Fruit fly (Drosophila melanogaster) whole organism, wandering third instar larva: Measurements from ENCODE around the gene Ask1.

Experiments
- Abd-B ChIP-seq: fragments of >200 bp; optimal IDR thresholded peaks from 2 replicates; lab custom pipeline; 2017; ENCODE audit warnings: missing biosample characterization, missing genetic modification characterization
- CG9705 ChIP-seq: fragments of 200-800 bp; sonication (Bioruptor generic); optimal IDR thresholded peaks from 2 replicates; lab custom pipeline; 2018; ENCODE audit warnings: missing biosample characterization, mild to moderate bottlenecking, missing genetic modification characterization
- GATAd ChIP-seq: sonication (Bioruptor generic); optimal IDR thresholded peaks from 2 replicates; lab custom pipeline; 2016; ENCODE audit warnings: missing biosample characterization, missing genetic modification characterization
- Hnf4 ChIP-seq: fragments of 200-800 bp; sonication (Bioruptor generic); optimal IDR thresholded peaks from 2 replicates; lab custom pipeline; 2016; ENCODE audit warnings: missing biosample characterization, mild to moderate bottlenecking, missing genetic modification characterization
- Hr78 ChIP-seq: fragments of >200 bp; optimal IDR thresholded peaks from 2 replicates; lab custom pipeline; 2017; ENCODE audit warnings: missing biosample characterization, missing genetic modification characterization
- Rel ChIP-seq, 2 experiments: fragments of 200-800 bp; sonication (Bioruptor generic) in 1 of 2; optimal IDR thresholded peaks; 2 replicates in 1 of 2; 3 replicates in 1 of 2; lab custom pipeline; 2016 to 2019; ENCODE audit warnings: mild to moderate bottlenecking in 2 of 2, missing biosample characterization in 2 of 2, missing genetic modification characterization in 2 of 2, moderate library complexity in 1 of 2
- brk ChIP-seq: fragments of 200-800 bp; sonication (Bioruptor generic); optimal IDR thresholded peaks from 2 replicates; lab custom pipeline; 2016; ENCODE audit warnings: missing biosample characterization, mild to moderate bottlenecking, missing genetic modification characterization
- dsf ChIP-seq: sonication (Bioruptor generic); optimal IDR thresholded peaks from 2 replicates; lab custom pipeline; 2016; ENCODE audit warnings: missing biosample characterization, missing genetic modification characterization, borderline replicate concordance
- ey ChIP-seq: fragments of 200-800 bp; sonication (Bioruptor generic); optimal IDR thresholded peaks from 2 replicates; lab custom pipeline; 2016; ENCODE audit warnings: missing biosample characterization, missing genetic modification characterization
- lola ChIP-seq: fragments of >200 bp; optimal IDR thresholded peaks from 2 replicates; lab custom pipeline; 2017; ENCODE audit warnings: missing biosample characterization, missing genetic modification characterization
- pan ChIP-seq: fragments of >200 bp; optimal IDR thresholded peaks from 2 replicates; lab custom pipeline; 2017

dm6 chr3R:19889603-19890187 lies 10.2 kb downstream of the Ask1 start:
- no peak for TF ChIP-seq Hr78 (GFP tag; lab: Kevin White, UChicago)
- no peak for TF ChIP-seq GATAd (GFP tag; lab: Kevin White, UChicago)
- no peak for TF ChIP-seq pan
- TF ChIP-seq CG9705 (GFP tag; lab: Kevin White, UChicago): no peak
- TF ChIP-seq brk (GFP tag; lab: Kevin White, UChicago): no peak
- no peak for TF ChIP-seq ey (GFP tag; lab: Kevin White, UChicago)
- TF ChIP-seq Rel (GFP tag; optimal IDR thresholded peaks at IDR 0.05; lab: Kevin White, UChicago): no peak
- TF ChIP-seq Rel (tag; optimal IDR thresholded peaks at IDR 0.05; lab: Kevin White, UChicago): no peak
- TF ChIP-seq dsf (GFP tag; lab: Kevin White, UChicago): no peak
- no peak for TF ChIP-seq Abd-B (GFP tag; lab: Kevin White, UChicago)
- TF ChIP-seq lola (GFP tag; lab: Kevin White, UChicago): no peak
- no peak for TF ChIP-seq Hnf4 (GFP tag; lab: Kevin White, UChicago)
